Worm (Caenorhabditis elegans) whole organism, young adult: Measurements from ENCODE around the gene F11F1.1.
"Not testable (repeated sequence)": the region's sequence is repeated elsewhere in the genome, so short reads cannot be mapped to it uniquely, and the experiment has no call there.

Experiments
- B0019.2 ChIP-seq: fragments of 200-800 bp; sonication (Bioruptor generic); conservative IDR thresholded peaks from 2 replicates; pipeline ENCODE4 v1.3.6; 2022; ENCODE audit warnings: missing genetic modification reagents, missing genetic modification characterization, missing compliant biosample characterization
- B0035.1 ChIP-seq: sonication (generic microtip); optimal IDR thresholded peaks from 2 replicates; lab custom pipeline; 2016; ENCODE audit warnings: missing genetic modification characterization, mild to moderate bottlenecking, missing compliant biosample characterization, missing genotype, missing genetic modification reagents
- B0261.1 ChIP-seq: sonication (generic microtip); optimal IDR thresholded peaks from 2 replicates; lab custom pipeline; 2016; ENCODE audit warnings: mild to moderate bottlenecking, missing genetic modification characterization, moderate library complexity, missing compliant biosample characterization
- F37B4.10 ChIP-seq: fragments of 200-800 bp; sonication (Bioruptor generic); IDR thresholded peaks from 2 replicates; pipeline ENCODE4 v1.3.6; 2022; ENCODE audit warnings: missing genetic modification characterization, missing compliant biosample characterization
- K11D2.4 ChIP-seq: fragments of 200-800 bp; sonication (Bioruptor generic); IDR thresholded peaks from 2 replicates; pipeline ENCODE4 v1.3.6; 2022; ENCODE audit warnings: missing genetic modification reagents, missing genetic modification characterization, missing compliant biosample characterization
- T26A5.8 ChIP-seq: sonication (generic microtip); optimal IDR thresholded peaks from 2 replicates; lab custom pipeline; 2016; ENCODE audit warnings: missing genetic modification characterization, missing compliant biosample characterization
- Y53F4B.3 ChIP-seq: fragments of 200-800 bp; sonication (Bioruptor generic); IDR thresholded peaks from 2 replicates; pipeline ENCODE4 v1.3.6; 2022; ENCODE audit warnings: missing genetic modification reagents, missing genetic modification characterization, missing compliant biosample characterization
- Y79H2A.3 ChIP-seq: fragments of 200-800 bp; sonication (Bioruptor generic); conservative IDR thresholded peaks from 2 replicates; pipeline ENCODE4 v1.3.6; 2022; ENCODE audit warnings: missing genetic modification reagents, missing genetic modification characterization, missing compliant biosample characterization
- atf-7 ChIP-seq: sonication (generic microtip); optimal IDR thresholded peaks from 2 replicates; lab custom pipeline; 2017; ENCODE audit warnings: mild to moderate bottlenecking, missing genetic modification characterization, missing compliant biosample characterization
- attf-5 ChIP-seq: fragments of 200-800 bp; sonication (Bioruptor generic); optimal IDR thresholded peaks from 2 replicates; lab custom pipeline; 2018; ENCODE audit warnings: mild to moderate bottlenecking, missing genetic modification characterization, missing compliant biosample characterization
- bed-1 ChIP-seq: fragments of 200-800 bp; sonication (Bioruptor generic); IDR thresholded peaks from 2 replicates; pipeline ENCODE4 v1.3.6; 2022; ENCODE audit warnings: missing genetic modification reagents, missing genetic modification characterization, missing compliant biosample characterization
- ceh-40 ChIP-seq: fragments of 200-800 bp; sonication (Bioruptor generic); IDR thresholded peaks from 2 replicates; pipeline ENCODE4 v1.3.6; 2022; ENCODE audit warnings: missing genetic modification characterization, missing compliant biosample characterization
- die-1 ChIP-seq: sonication (generic microtip); optimal IDR thresholded peaks from 2 replicates; lab custom pipeline; 2016; ENCODE audit warnings: missing genotype, mild to moderate bottlenecking, missing genetic modification characterization, missing compliant biosample characterization
- dpl-1 ChIP-seq: fragments of 150-350 bp; optimal IDR thresholded peaks from 2 replicates; lab custom pipeline; 2014; ENCODE audit warnings: missing biosample characterization, missing genetic modification reagents, missing genetic modification characterization
- ekl-4 ChIP-seq: fragments of 200-800 bp; sonication (Bioruptor generic); IDR thresholded peaks from 2 replicates; pipeline ENCODE4 v1.3.6; 2022; ENCODE audit warnings: missing genetic modification reagents, missing genetic modification characterization, missing compliant biosample characterization
- fkh-3 ChIP-seq: sonication (generic microtip); optimal IDR thresholded peaks from 2 replicates; lab custom pipeline; 2016; ENCODE audit warnings: mild to moderate bottlenecking, missing genetic modification characterization, missing compliant biosample characterization
- hlh-26 ChIP-seq: fragments of 200-800 bp; sonication (Bioruptor generic); conservative IDR thresholded peaks from 2 replicates; pipeline ENCODE4 v1.3.6; 2022; ENCODE audit warnings: missing genetic modification reagents, missing genetic modification characterization, missing compliant biosample characterization
- hmg-1.2 ChIP-seq: fragments of 200-800 bp; sonication (Bioruptor generic); IDR thresholded peaks from 2 replicates; pipeline ENCODE4 v1.3.6; 2022; ENCODE audit warnings: missing genetic modification reagents, missing genetic modification characterization, missing compliant biosample characterization
- hmg-20 ChIP-seq: fragments of 200-800 bp; sonication (Bioruptor generic); IDR thresholded peaks from 2 replicates; pipeline ENCODE4 v1.3.6; 2022; ENCODE audit warnings: missing genetic modification reagents, missing genetic modification characterization, missing compliant biosample characterization
- hsf-1 ChIP-seq: fragments of 200-800 bp; sonication (Bioruptor generic); IDR thresholded peaks from 2 replicates; pipeline ENCODE4 v1.3.6; 2022; ENCODE audit warnings: missing genetic modification reagents, missing genetic modification characterization, missing compliant biosample characterization
- lin-54 ChIP-seq: fragments of 200-800 bp; sonication (Bioruptor generic); optimal IDR thresholded peaks from 2 replicates; lab custom pipeline; 2018; ENCODE audit warnings: mild to moderate bottlenecking, missing genetic modification characterization, missing compliant biosample characterization
- lsy-27 ChIP-seq: sonication (generic microtip); optimal IDR thresholded peaks from 2 replicates; lab custom pipeline; 2017; ENCODE audit warnings: missing genetic modification characterization, mild to moderate bottlenecking, missing compliant biosample characterization, antibody characterized with exemption, missing genotype, borderline replicate concordance; ENCODE audit not compliant: insufficient read depth
- madf-3 ChIP-seq: fragments of 200-800 bp; sonication (Bioruptor generic); IDR thresholded peaks from 2 replicates; pipeline ENCODE4 v1.3.6; 2022; ENCODE audit warnings: missing genetic modification reagents, missing genetic modification characterization, missing compliant biosample characterization
- madf-8 ChIP-seq: fragments of 200-800 bp; sonication (Bioruptor generic); conservative IDR thresholded peaks from 2 replicates; pipeline ENCODE4 v1.3.6; 2022; ENCODE audit warnings: missing genetic modification reagents, missing genetic modification characterization, missing compliant biosample characterization
- mcd-1 ChIP-seq: fragments of 200-800 bp; sonication (Bioruptor generic); IDR thresholded peaks from 2 replicates; pipeline ENCODE4 v1.3.6; 2022; ENCODE audit warnings: missing genetic modification reagents, missing genetic modification characterization, missing compliant biosample characterization
- nfyb-1 ChIP-seq: fragments of 200-800 bp; sonication (Bioruptor generic); IDR thresholded peaks from 2 replicates; pipeline ENCODE4 v1.3.6; 2022; ENCODE audit warnings: missing genetic modification reagents, missing genetic modification characterization, missing compliant biosample characterization
- pha-4 ChIP-seq: fragments of 150-350 bp; sonication (generic microtip); optimal IDR thresholded peaks from 2 replicates; lab custom pipeline; 2014; ENCODE audit warnings: missing biosample characterization, missing genetic modification reagents, missing genetic modification characterization
- rec-8 ChIP-seq, 2 experiments: sonication (generic microtip); optimal IDR thresholded peaks; 2 replicates each; lab custom pipeline; 2016; ENCODE audit warnings: mild to moderate bottlenecking in 2 of 2, missing genetic modification characterization in 2 of 2, missing genetic modification reagents in 2 of 2, missing genotype in 2 of 2, missing biosample characterization in 1 of 2, missing compliant biosample characterization in 1 of 2, moderate library complexity in 1 of 2
- rpc-1 ChIP-seq, 2 experiments: fragments of 150-350 bp in 1 of 2; sonication (generic microtip) in 1 of 2; optimal IDR thresholded peaks; 2 replicates each; lab custom pipeline; 2014 to 2018; ENCODE audit warnings: missing biosample characterization in 1 of 2, missing genetic modification characterization in 1 of 2, missing genetic modification reagents in 1 of 2, missing genotype in 1 of 2
- unc-130 ChIP-seq: sonication (generic microtip); optimal IDR thresholded peaks from 2 replicates; lab custom pipeline; 2016; ENCODE audit warnings: missing genetic modification reagents, missing genetic modification characterization, missing compliant biosample characterization
- zim-3 ChIP-seq: sonication (generic microtip); optimal IDR thresholded peaks from 2 replicates; lab custom pipeline; 2017; ENCODE audit warnings: mild to moderate bottlenecking, missing genetic modification characterization, moderate library complexity, missing compliant biosample characterization
- ztf-18 ChIP-seq: sonication (generic microtip); optimal IDR thresholded peaks from 2 replicates; lab custom pipeline; 2016; ENCODE audit warnings: missing genotype, mild to moderate bottlenecking, missing genetic modification characterization, missing compliant biosample characterization
- ztf-26 ChIP-seq: sonication (generic microtip); optimal IDR thresholded peaks from 2 replicates; lab custom pipeline; 2017; ENCODE audit warnings: missing genetic modification characterization, missing compliant biosample characterization
- ztf-28 ChIP-seq: fragments of 200-800 bp; sonication (Bioruptor generic); IDR thresholded peaks from 2 replicates; pipeline ENCODE4 v1.3.6; 2022; ENCODE audit warnings: missing genetic modification reagents, missing genetic modification characterization, missing compliant biosample characterization
- ztf-6 ChIP-seq: fragments of 200-800 bp; sonication (Bioruptor generic); IDR thresholded peaks from 2 replicates; pipeline ENCODE4 v1.3.6; 2022; ENCODE audit warnings: missing genetic modification reagents, missing genetic modification characterization, missing compliant biosample characterization

Gene F11F1.1

ce11 chrIII:13389078-13389477 lies 6.3 kb upstream of the F11F1.1 start, which contains the start of gene T03F6.3 (continued):
- TF ChIP-seq ztf-28 (no peak), ztf-26 (tag; lab: Kevin White, UChicago) (no peak), madf-3 (GFP tag; lab: Robert Waterston, UW) (no peak), dpl-1 (GFP tag; lab: Kevin White, UChicago) (no peak), hmg-20 (GFP tag; lab: Robert Waterston, UW) (no peak), nfyb-1 (GFP tag; lab: Robert Waterston, UW) (no peak), mcd-1 (no peak)
- TF ChIP-seq, all 124 proteins: peak for 6

- no peak for TF ChIP-seq ztf-6 (GFP tag; lab: Robert Waterston, UW)
- no peak for TF ChIP-seq fkh-3
- no peak for TF ChIP-seq rpc-1 (optimal IDR thresholded peaks at IDR 0.05; lab: Kevin White, UChicago)
- no peak for TF ChIP-seq rpc-1 (tag; optimal IDR thresholded peaks at IDR 0.05; lab: Kevin White, UChicago)
- no peak for TF ChIP-seq zim-3
Measured at ce11 chrIII:13390789-13391188, 4.6 kb upstream of the F11F1.1 start.

ce11 chrIII:13393239-13393638 lies 2.1 kb upstream of the F11F1.1 start, which contains the start of gene dnj-17:
Gene dnj-17, minus strand, starts transcription at chrIII:13393339.
- TF ChIP-seq lsy-27 (no peak), attf-5 (no peak), hmg-1.2 (GFP tag; lab: Robert Waterston, UW) (peak; percentile 72), pha-4 (tag; lab: Kevin White, UChicago) (no peak), B0019.2 (no peak)

- TF ChIP-seq ztf-18 (tag; lab: Kevin White, UChicago) = no peak
- TF ChIP-seq unc-130 = no peak
- no peak for TF ChIP-seq ekl-4 (GFP tag; lab: Robert Waterston, UW)
- TF ChIP-seq bed-1 (GFP tag; lab: Robert Waterston, UW) = no peak
- TF ChIP-seq lin-54 (GFP tag; lab: Kevin White, UChicago) = no peak
- TF ChIP-seq Y53F4B.3 (GFP tag; lab: Robert Waterston, UW) = no peak
- TF ChIP-seq hsf-1 (GFP tag; lab: Robert Waterston, UW) = no peak
- no peak for TF ChIP-seq T26A5.8
Measured at ce11 chrIII:13393647-13394046, 1.7 kb upstream of the F11F1.1 start, which contains the start of gene qdpr-1. Gene qdpr-1, plus strand, starts transcription at chrIII:13393910.

- not testable (repeated sequence) for TF ChIP-seq atf-7 (tag; lab: Kevin White, UChicago); Y79H2A.3 (GFP tag; lab: Robert Waterston, UW); rec-8 (tag; optimal IDR thresholded peaks at IDR 0.05; lab: Kevin White, UChicago)
Measured at ce11 chrIII:13401673-13402258, 6.4 kb downstream of the F11F1.1 start, which contains the start of the genes srlf-9 and srlf-10. Gene srlf-9, minus strand, starts transcription at chrIII:13401773. Gene srlf-10, plus strand, starts transcription at chrIII:13402208.

ce11 chrIII:13402934-13403333 lies 7.6 kb downstream of the F11F1.1 start, which contains the start of gene mig-18:
Gene mig-18, plus strand, starts transcription at chrIII:13403234.
- TF ChIP-seq hlh-26 (no peak), ceh-40 (no peak), madf-8 (GFP tag; lab: Robert Waterston, UW) (no peak), F37B4.10 (GFP tag; lab: Robert Waterston, UW) (no peak), K11D2.4 (GFP tag; lab: Robert Waterston, UW) (no peak), die-1 (no peak), B0261.1 (tag; lab: Kevin White, UChicago) (no peak), B0035.1 (no peak)
- TF ChIP-seq, all 124 proteins: peak for 0
